Fruit fly (Drosophila melanogaster) whole organism, embryonic: ENCODE data around the gene Bgb.

Source experiments
- B-H2 ChIP-seq: fragments of 200-800 bp; sonication (Bioruptor generic); optimal IDR thresholded peaks from 2 replicates; lab custom pipeline; 2018; ENCODE audit warnings: missing biosample characterization, mild to moderate bottlenecking, missing genetic modification characterization
- CG10209 ChIP-seq: fragments of 200-800 bp; sonication (Bioruptor generic); optimal IDR thresholded peaks from 3 replicates; lab custom pipeline; 2017; ENCODE audit warnings: missing biosample characterization, mild to moderate bottlenecking, missing genetic modification characterization, missing genetic modification reagents
- CG12104 ChIP-seq: fragments of 200-800 bp; sonication (Bioruptor generic); optimal IDR thresholded peaks from 3 replicates; lab custom pipeline; 2016; ENCODE audit warnings: missing biosample characterization, missing genetic modification characterization
- CG13287 ChIP-seq: fragments of 200-800 bp; sonication (Bioruptor generic); IDR thresholded peaks from 2 replicates; pipeline ENCODE4 v1.3.6; 2022; ENCODE audit warnings: missing biosample characterization, missing genetic modification characterization; ENCODE audit not compliant: partially characterized antibody
- CG13296 ChIP-seq: fragments of 200-800 bp; sonication (Bioruptor generic); optimal IDR thresholded peaks from 3 replicates; lab custom pipeline; 2018; ENCODE audit warnings: missing biosample characterization, mild to moderate bottlenecking, missing genetic modification characterization
- CG13775 ChIP-seq: fragments of 200-800 bp; sonication (Bioruptor generic); optimal IDR thresholded peaks from 3 replicates; lab custom pipeline; 2017; ENCODE audit warnings: missing biosample characterization, mild to moderate bottlenecking, missing genetic modification characterization
- CG14050 ChIP-seq: fragments of 200-800 bp; sonication (Bioruptor generic); IDR thresholded peaks from 3 replicates; pipeline ENCODE4 v1.3.6; 2022; ENCODE audit warnings: missing biosample characterization, missing genetic modification characterization
- CG17912 ChIP-seq: fragments of 200-800 bp; sonication (Bioruptor generic); optimal IDR thresholded peaks from 2 replicates; lab custom pipeline; 2018; ENCODE audit warnings: missing biosample characterization, mild to moderate bottlenecking, missing genetic modification characterization
- CG18619 ChIP-seq: fragments of 200-800 bp; sonication (Bioruptor generic); optimal IDR thresholded peaks from 3 replicates; lab custom pipeline; 2017; ENCODE audit warnings: missing biosample characterization, mild to moderate bottlenecking, missing genetic modification characterization
- CG2129 ChIP-seq: fragments of 200-800 bp; sonication (Bioruptor generic); IDR thresholded peaks from 2 replicates; pipeline ENCODE4 v1.3.6; 2022; ENCODE audit warnings: missing biosample characterization, missing genetic modification characterization; ENCODE audit not compliant: partially characterized antibody
- CG2199 ChIP-seq: fragments of 200-800 bp; sonication (Bioruptor generic); IDR thresholded peaks from 3 replicates; pipeline ENCODE4 v1.3.6; 2022; ENCODE audit warnings: missing biosample characterization, missing genetic modification characterization
- CG30020 ChIP-seq: fragments of 200-800 bp; optimal IDR thresholded peaks from 2 replicates; lab custom pipeline; 2019; ENCODE audit warnings: missing biosample characterization, mild to moderate bottlenecking, missing genetic modification characterization, moderate library complexity
- CG3281 ChIP-seq: fragments of 200-800 bp; sonication (Bioruptor generic); optimal IDR thresholded peaks from 3 replicates; lab custom pipeline; 2017; ENCODE audit warnings: missing biosample characterization, mild to moderate bottlenecking, missing genetic modification characterization
- CG4328 ChIP-seq: fragments of 200-800 bp; sonication (Bioruptor generic); optimal IDR thresholded peaks from 3 replicates; lab custom pipeline; 2017; ENCODE audit warnings: missing biosample characterization, missing genetic modification reagents, missing genetic modification characterization
- CG4424 ChIP-seq: fragments of 200-800 bp; sonication (Bioruptor generic); optimal IDR thresholded peaks from 3 replicates; lab custom pipeline; 2016; ENCODE audit warnings: missing biosample characterization, missing genetic modification characterization
- CG4617 ChIP-seq: fragments of 200-800 bp; sonication (Bioruptor generic); optimal IDR thresholded peaks from 3 replicates; lab custom pipeline; 2016; ENCODE audit warnings: missing biosample characterization, missing genetic modification characterization, borderline replicate concordance
- CG6272 ChIP-seq: fragments of 200-800 bp; sonication (Bioruptor generic); IDR thresholded peaks from 2 replicates; pipeline ENCODE4 v1.3.6; 2022; ENCODE audit warnings: missing biosample characterization, missing genetic modification characterization
- CG6654 ChIP-seq: fragments of 200-800 bp; sonication (Bioruptor generic); optimal IDR thresholded peaks from 2 replicates; lab custom pipeline; 2017; ENCODE audit warnings: missing biosample characterization, mild to moderate bottlenecking, missing genetic modification characterization
- CG7556 ChIP-seq: fragments of 200-800 bp; sonication (Bioruptor generic); optimal IDR thresholded peaks from 2 replicates; lab custom pipeline; 2017; ENCODE audit warnings: missing biosample characterization, mild to moderate bottlenecking, missing genetic modification characterization
- CG9817 ChIP-seq: fragments of 200-800 bp; sonication (Bioruptor generic); optimal IDR thresholded peaks from 2 replicates; lab custom pipeline; 2018; ENCODE audit warnings: missing biosample characterization, mild to moderate bottlenecking, missing genetic modification characterization, moderate library complexity
- Dbx ChIP-seq: fragments of 200-800 bp; sonication (Bioruptor generic); IDR thresholded peaks from 3 replicates; pipeline ENCODE4 v1.3.6; 2022; ENCODE audit warnings: missing biosample characterization, missing genetic modification characterization
- Dll ChIP-seq: fragments of 200-800 bp; sonication (Bioruptor generic); IDR thresholded peaks from 4 replicates; pipeline ENCODE4 v1.3.6; 2022; ENCODE audit warnings: missing biosample characterization, missing genetic modification characterization; ENCODE audit not compliant: partially characterized antibody
- Dp ChIP-seq: fragments of 200-800 bp; sonication (Bioruptor generic); optimal IDR thresholded peaks from 2 replicates; lab custom pipeline; 2018; ENCODE audit warnings: missing biosample characterization, mild to moderate bottlenecking, missing genetic modification characterization, moderate library complexity
- Gug ChIP-seq: fragments of 200-800 bp; sonication (Bioruptor generic); IDR thresholded peaks from 4 replicates; pipeline ENCODE4 v1.3.6; 2022; ENCODE audit warnings: missing biosample characterization, missing genetic modification characterization
- H2.0 ChIP-seq: fragments of 200-800 bp; sonication (Bioruptor generic); IDR thresholded peaks from 2 replicates; pipeline ENCODE4 v1.3.6; 2022; ENCODE audit warnings: missing biosample characterization, missing genetic modification characterization
- HLHmδ ChIP-seq: fragments of 200-800 bp; sonication (Bioruptor generic); optimal IDR thresholded peaks from 2 replicates; lab custom pipeline; 2018; ENCODE audit warnings: missing biosample characterization, mild to moderate bottlenecking, missing genetic modification characterization, moderate library complexity
- Hey ChIP-seq: fragments of 200-800 bp; sonication (Bioruptor generic); optimal IDR thresholded peaks from 3 replicates; lab custom pipeline; 2018; ENCODE audit warnings: missing biosample characterization, mild to moderate bottlenecking, missing genetic modification characterization
- NC2α ChIP-seq: fragments of 200-800 bp; sonication (Bioruptor generic); optimal IDR thresholded peaks from 2 replicates; lab custom pipeline; 2016; ENCODE audit warnings: missing biosample characterization, missing genetic modification characterization
- Optix ChIP-seq: fragments of 200-800 bp; sonication (Bioruptor generic); IDR thresholded peaks from 3 replicates; pipeline ENCODE4 v1.3.6; 2022; ENCODE audit warnings: missing biosample characterization, missing genetic modification characterization
- Usf ChIP-seq: fragments of 200-800 bp; sonication (Bioruptor generic); optimal IDR thresholded peaks from 2 replicates; lab custom pipeline; 2017; ENCODE audit warnings: missing genotype, missing biosample characterization, missing genetic modification characterization
- abd-A ChIP-seq: fragments of 200-800 bp; sonication (Bioruptor generic); optimal IDR thresholded peaks from 3 replicates; lab custom pipeline; 2019; ENCODE audit warnings: missing biosample characterization, mild to moderate bottlenecking, missing genetic modification characterization, moderate library complexity
- ash1 ChIP-seq: fragments of 200-800 bp; sonication (Bioruptor generic); optimal IDR thresholded peaks from 2 replicates; lab custom pipeline; 2018; ENCODE audit warnings: missing biosample characterization, mild to moderate bottlenecking, missing genetic modification characterization
- bsh ChIP-seq, 2 experiments: fragments of 200-800 bp; sonication (Bioruptor generic); optimal IDR thresholded peaks; 2 replicates each; lab custom pipeline; 2017 to 2018; ENCODE audit warnings: mild to moderate bottlenecking in 2 of 2, missing biosample characterization in 2 of 2, missing genetic modification characterization in 2 of 2, moderate library complexity in 1 of 2
- danr ChIP-seq: fragments of 200-800 bp; sonication (Bioruptor generic); IDR thresholded peaks from 2 replicates; pipeline ENCODE4 v1.3.6; 2022; ENCODE audit warnings: missing biosample characterization, missing genetic modification characterization
- exex ChIP-seq: fragments of 200-800 bp; sonication (Bioruptor generic); optimal IDR thresholded peaks from 4 replicates; lab custom pipeline; 2018; ENCODE audit warnings: missing biosample characterization, mild to moderate bottlenecking, missing genetic modification characterization, moderate library complexity
- eyg ChIP-seq: fragments of 200-800 bp; sonication (Bioruptor generic); optimal IDR thresholded peaks from 3 replicates; lab custom pipeline; 2016; ENCODE audit warnings: missing biosample characterization, missing genetic modification characterization
- fru ChIP-seq: fragments of >200 bp; optimal IDR thresholded peaks from 2 replicates; lab custom pipeline; 2017
- fu2 ChIP-seq: fragments of 200-800 bp; sonication (Bioruptor generic); optimal IDR thresholded peaks from 2 replicates; lab custom pipeline; 2016; ENCODE audit warnings: missing biosample characterization, missing genetic modification characterization
- gsb-n ChIP-seq: fragments of 200-800 bp; sonication (Bioruptor generic); optimal IDR thresholded peaks from 3 replicates; lab custom pipeline; 2018; ENCODE audit warnings: missing biosample characterization, mild to moderate bottlenecking, missing genetic modification characterization
- h ChIP-seq: fragments of >200 bp; optimal IDR thresholded peaks from 2 replicates; lab custom pipeline; 2017
- ham ChIP-seq: fragments of 200-800 bp; sonication (Bioruptor generic); IDR thresholded peaks from 2 replicates; pipeline ENCODE4 v1.3.6; 2022; ENCODE audit warnings: missing biosample characterization, missing genetic modification characterization
- hbn ChIP-seq: fragments of 200-800 bp; sonication (Bioruptor generic); IDR thresholded peaks from 2 replicates; pipeline ENCODE4 v1.3.6; 2022; ENCODE audit warnings: missing biosample characterization, missing genetic modification characterization; ENCODE audit not compliant: partially characterized antibody
- klu ChIP-seq: fragments of 200-800 bp; sonication (Bioruptor generic); IDR thresholded peaks from 2 replicates; pipeline ENCODE4 v1.3.6; 2022; ENCODE audit warnings: missing biosample characterization, missing genetic modification characterization
- lmd ChIP-seq: fragments of 200-800 bp; sonication (Bioruptor generic); IDR thresholded peaks from 2 replicates; pipeline ENCODE4 v1.3.6; 2022; ENCODE audit warnings: missing biosample characterization, missing genetic modification characterization
- mld ChIP-seq: fragments of 200-800 bp; sonication (Bioruptor generic); IDR thresholded peaks from 3 replicates; pipeline ENCODE4 v1.3.6; 2022; ENCODE audit warnings: missing biosample characterization, missing genetic modification characterization; ENCODE audit not compliant: partially characterized antibody
- row ChIP-seq: fragments of 200-800 bp; sonication (Bioruptor generic); IDR thresholded peaks from 3 replicates; pipeline ENCODE4 v1.3.6; 2022; ENCODE audit warnings: missing biosample characterization, missing genetic modification characterization
- sens ChIP-seq: fragments of 200-800 bp; sonication (Bioruptor generic); peaks from one replicate; lab custom pipeline; 2016; ENCODE audit warnings: missing biosample characterization, missing genetic modification characterization
- sr ChIP-seq: fragments of 200-800 bp; sonication (Bioruptor generic); IDR thresholded peaks from 3 replicates; pipeline ENCODE4 v1.3.6; 2022; ENCODE audit warnings: missing biosample characterization, missing genetic modification characterization
- vfl ChIP-seq: fragments of 200-800 bp; sonication (Bioruptor generic); optimal IDR thresholded peaks from 2 replicates; lab custom pipeline; 2016; ENCODE audit warnings: missing biosample characterization, missing genetic modification characterization
- vvl ChIP-seq: fragments of 200-800 bp; sonication (Bioruptor generic); IDR thresholded peaks from 2 replicates; pipeline ENCODE4 v1.3.6; 2022; ENCODE audit warnings: missing biosample characterization, missing genetic modification characterization
- z ChIP-seq: fragments of 200-800 bp; sonication (Bioruptor generic); IDR thresholded peaks from 3 replicates; pipeline ENCODE4 v1.3.6; 2022; ENCODE audit warnings: missing biosample characterization, missing genetic modification characterization

Bgb gene

DNA sequence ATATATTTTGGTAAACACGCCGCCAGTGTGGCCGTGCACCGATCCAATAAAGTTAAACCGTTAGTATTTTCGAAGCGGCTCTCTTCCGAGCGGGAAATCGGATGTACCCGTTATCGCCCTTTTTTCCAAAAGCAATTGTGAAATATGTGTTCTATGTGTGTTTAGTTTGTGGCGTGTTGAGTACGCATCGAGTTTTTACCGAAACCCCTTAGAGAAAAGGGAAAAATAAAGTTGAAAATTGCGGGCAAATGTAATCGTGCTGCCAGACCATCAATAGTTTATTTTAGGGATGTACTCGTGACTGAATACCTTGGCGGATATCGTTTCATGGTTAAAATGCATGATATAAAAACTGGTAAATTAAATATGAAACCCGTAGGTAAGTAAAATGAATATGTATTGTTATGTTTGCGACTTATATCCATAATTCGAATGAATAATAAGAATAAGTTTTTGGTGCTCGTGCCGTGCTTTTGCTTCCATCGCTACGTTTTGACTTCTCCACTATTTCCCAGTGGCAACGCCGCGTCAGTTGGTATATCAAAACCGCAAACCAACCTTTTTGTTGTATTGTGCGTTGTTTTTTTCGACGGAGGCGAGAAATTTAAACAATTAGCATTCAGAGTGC is at the start of gene Bgb, which contains the start of gene Mettl2 (continued):
- peak; percentile 73 for TF ChIP-seq eyg (GFP tag; lab: Kevin White, UChicago)
- TF ChIP-seq CG12104 = peak; percentile 51
- TF ChIP-seq B-H2 = no peak
- no peak for TF ChIP-seq HLHmδ (GFP tag; lab: Kevin White, UChicago)
- no peak for TF ChIP-seq h
- peak; percentile 55 for TF ChIP-seq CG10209
- 0 out of 2 replicates have a peak, but pooled peaks have one; percentile 31 for TF ChIP-seq ham (GFP tag; lab: Robert Waterston, UW)
- peak; percentile 49 for TF ChIP-seq gsb-n (tag; lab: Kevin White, UChicago)
- TF ChIP-seq CG2199 (GFP tag; lab: Robert Waterston, UW) = no peak
- TF ChIP-seq danr (GFP tag; lab: Robert Waterston, UW) = peak; percentile 80
- peak; percentile 62 for TF ChIP-seq hbn (GFP tag; lab: Robert Waterston, UW)
- peak; percentile 96 for TF ChIP-seq sens (GFP tag; lab: Kevin White, UChicago)
- TF ChIP-seq CG13287 (GFP tag; lab: Robert Waterston, UW) = peak; percentile 83
- TF ChIP-seq z (GFP tag; lab: Robert Waterston, UW) = no peak
- peak; percentile 52; the same call in 1 of the 3 replicates for TF ChIP-seq Optix (GFP tag; lab: Robert Waterston, UW)
- TF ChIP-seq row (GFP tag; lab: Robert Waterston, UW) = peak; percentile 95
- TF ChIP-seq CG14050 (GFP tag; lab: Robert Waterston, UW) = peak; percentile 23; the same call in 2 of the 3 replicates
- peak; percentile 62 for TF ChIP-seq Dp (GFP tag; lab: Kevin White, UChicago)
- TF ChIP-seq CG4424 (GFP tag; lab: Kevin White, UChicago) = peak; percentile 84
- TF ChIP-seq Dll (GFP tag; lab: Robert Waterston, UW) = peak; percentile 85
- TF ChIP-seq Dbx = peak; percentile 81
- peak; percentile 89 for TF ChIP-seq lmd (GFP tag; lab: Robert Waterston, UW)
- TF ChIP-seq CG30020 (tag; lab: Kevin White, UChicago) = peak; percentile 57
- peak; percentile 60 for TF ChIP-seq H2.0 (GFP tag; lab: Robert Waterston, UW)
- peak; percentile 71 for TF ChIP-seq fu2 (GFP tag; lab: Kevin White, UChicago)
- peak; percentile 59 for TF ChIP-seq CG4328
- no peak for TF ChIP-seq fru (lab: Kevin White, UChicago)
- TF ChIP-seq CG13296 = peak; percentile 13
- TF ChIP-seq CG3281 (GFP tag; lab: Kevin White, UChicago) = peak; percentile 63
- peak; percentile 56 for TF ChIP-seq CG18619 (GFP tag; lab: Kevin White, UChicago)
- no peak for TF ChIP-seq exex (tag; lab: Kevin White, UChicago)
- no peak for TF ChIP-seq ash1
- TF ChIP-seq CG6654 (GFP tag; lab: Kevin White, UChicago) = peak; percentile 16
- TF ChIP-seq mld (GFP tag; lab: Robert Waterston, UW) = no peak
- TF ChIP-seq CG6272 (GFP tag; lab: Robert Waterston, UW) = peak; percentile 89
- TF ChIP-seq sr (GFP tag; lab: Robert Waterston, UW) = no peak
- peak; percentile 87 for TF ChIP-seq CG9817 (tag; lab: Kevin White, UChicago)
- peak in 1 of 2 experiments; percentile 67 for TF ChIP-seq bsh (GFP tag; optimal IDR thresholded peaks at IDR 0.05; lab: Kevin White, UChicago)
- TF ChIP-seq CG13775 (GFP tag; lab: Kevin White, UChicago) = peak; percentile 80
- peak; percentile 57 for TF ChIP-seq CG2129 (GFP tag; lab: Robert Waterston, UW)
- TF ChIP-seq Hey = no peak
- TF ChIP-seq NC2α (GFP tag; lab: Kevin White, UChicago) = peak; percentile 23
- no peak for TF ChIP-seq CG17912 (GFP tag; lab: Kevin White, UChicago)
- peak; percentile 59 for TF ChIP-seq CG4617 (GFP tag; lab: Kevin White, UChicago)
- TF ChIP-seq Usf = peak; percentile 52
- peak; percentile 86 for TF ChIP-seq klu
- TF ChIP-seq CG7556 (GFP tag; lab: Kevin White, UChicago) = peak; percentile 55
- TF ChIP-seq abd-A (tag; lab: Kevin White, UChicago) = no peak
- TF ChIP-seq vvl (GFP tag; lab: Robert Waterston, UW) = peak; percentile 81
- TF ChIP-seq vfl (GFP tag; lab: Kevin White, UChicago) = peak; percentile 47
- TF ChIP-seq Gug (GFP tag; lab: Robert Waterston, UW) = peak; percentile 93
